Worm (Caenorhabditis elegans): Measurements from ENCODE around the gene npr-38.

DNA sequence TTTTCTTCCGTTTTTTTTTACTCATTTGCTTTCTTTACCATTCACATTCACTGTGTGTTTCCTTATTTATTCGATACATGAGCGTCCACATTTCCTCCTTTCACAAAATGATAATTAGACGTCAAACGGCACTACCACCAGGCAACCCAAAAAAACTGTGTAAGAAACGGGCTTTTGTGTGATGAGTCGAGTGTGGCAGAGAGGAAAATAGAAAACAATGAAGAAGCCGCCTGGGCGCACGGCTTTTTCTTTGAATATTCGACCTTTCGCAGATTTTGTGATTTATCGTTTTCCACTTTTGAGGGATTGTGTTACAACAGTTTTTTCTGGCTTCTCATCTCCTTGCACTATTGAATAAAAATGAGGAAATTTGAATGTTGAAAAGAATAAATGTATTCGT, 33.2 kb upstream of the npr-38 start:
- no peak for TF ChIP-seq W03F9.2 (tag; optimal IDR thresholded peaks at IDR 0.05)
- TF ChIP-seq him-1 (tag; optimal IDR thresholded peaks at IDR 0.05): no peak
- TF ChIP-seq dao-5 (tag; optimal IDR thresholded peaks at IDR 0.05): no peak

Data from whole organism, L4/young adult.